Fruit fly (Drosophila melanogaster): ENCODE results near the gene CG5850.

dm6 chr2L:9989275-9989674 lies 25.5 kb upstream of the CG5850 start:
- TF ChIP-seq psq (GFP tag; optimal IDR thresholded peaks at IDR 0.05) (no peak), dsf (GFP tag; optimal IDR thresholded peaks at IDR 0.05; ENCODE audit: borderline replicate concordance) (no peak), N (GFP tag; optimal IDR thresholded peaks at IDR 0.05) (no peak), CrebA (GFP tag; optimal IDR thresholded peaks at IDR 0.05; ENCODE audit: borderline replicate concordance) (no peak)
